Fruit fly (Drosophila melanogaster) whole organism, embryonic: Measurements from ENCODE around the gene CG42259.

Experiments
- CG11247 ChIP-seq: fragments of 200-800 bp; sonication (Bioruptor generic); IDR thresholded peaks from 2 replicates; pipeline ENCODE4 v1.3.6; 2022; ENCODE audit warnings: missing biosample characterization, missing genetic modification characterization
- CG34224 ChIP-seq: fragments of 200-800 bp; sonication (Bioruptor generic); IDR thresholded peaks from 3 replicates; pipeline ENCODE4 v1.3.6; 2022; ENCODE audit warnings: missing biosample characterization, missing genetic modification characterization; ENCODE audit not compliant: partially characterized antibody
- CG7963 ChIP-seq: fragments of 200-800 bp; sonication (Bioruptor generic); IDR thresholded peaks from 3 replicates; pipeline ENCODE4 v1.3.6; 2022; ENCODE audit warnings: missing biosample characterization, missing genetic modification characterization; ENCODE audit not compliant: partially characterized antibody
- HLHmδ ChIP-seq: fragments of 200-800 bp; sonication (Bioruptor generic); optimal IDR thresholded peaks from 2 replicates; lab custom pipeline; 2018; ENCODE audit warnings: missing biosample characterization, mild to moderate bottlenecking, missing genetic modification characterization, moderate library complexity
- Spps ChIP-seq: fragments of 200-800 bp; sonication (Bioruptor generic); optimal IDR thresholded peaks from 2 replicates; lab custom pipeline; 2018; ENCODE audit warnings: missing biosample characterization, mild to moderate bottlenecking, missing genetic modification characterization
- bcd ChIP-seq: fragments of 200-800 bp; sonication (Bioruptor generic); optimal IDR thresholded peaks from 2 replicates; lab custom pipeline; 2017; ENCODE audit warnings: missing biosample characterization, mild to moderate bottlenecking, missing genetic modification characterization
- gcm ChIP-seq: fragments of 200-800 bp; sonication (Bioruptor generic); optimal IDR thresholded peaks from 2 replicates; lab custom pipeline; 2019; ENCODE audit warnings: missing biosample characterization, mild to moderate bottlenecking, missing genetic modification characterization, moderate library complexity
- schlank ChIP-seq: fragments of 200-800 bp; sonication (Bioruptor generic); optimal IDR thresholded peaks from 2 replicates; lab custom pipeline; 2018; ENCODE audit warnings: missing biosample characterization, mild to moderate bottlenecking, missing genetic modification characterization
- sna ChIP-seq: fragments of 200-800 bp; sonication (Bioruptor generic); IDR thresholded peaks from 2 replicates; pipeline ENCODE4 v1.3.6; 2022; ENCODE audit warnings: missing biosample characterization, missing genetic modification characterization; ENCODE audit not compliant: partially characterized antibody
- sob ChIP-seq: fragments of 200-800 bp; sonication (Bioruptor generic); IDR thresholded peaks from 2 replicates; pipeline ENCODE4 v1.3.6; 2022; ENCODE audit warnings: missing biosample characterization, missing genetic modification characterization

- TF ChIP-seq CG7963 (GFP tag; lab: Robert Waterston, UW) (no peak), gcm (no peak), sob (GFP tag; lab: Robert Waterston, UW) (no peak), CG11247 (GFP tag; lab: Robert Waterston, UW) (no peak), CG34224 (no peak), schlank (tag; lab: Kevin White, UChicago) (no peak), sna (GFP tag; lab: Robert Waterston, UW) (no peak), bcd (GFP tag; lab: Kevin White, UChicago) (no peak), HLHmδ (no peak), Spps (tag; lab: Kevin White, UChicago) (no peak)
Measured at dm6 chrX:1080715-1081114, 34.7 kb downstream of the CG42259 start.
